Fruit fly (Drosophila melanogaster): Measurements from ENCODE around the gene IntS4.

dm6 chrX:8591685-8592127 is 33.1 kb upstream of the IntS4 start, which contains the start of the genes CG12659 and Crag:
- TF ChIP-seq cic (GFP tag; optimal IDR thresholded peaks at IDR 0.05): no peak
- peak; percentile 46 for TF ChIP-seq Mnt (GFP tag; optimal IDR thresholded peaks at IDR 0.05)

All from whole organism, adult.